Worm (Caenorhabditis elegans) whole organism, late embryonic: ENCODE results near the gene ZK829.3.

Experiments
- fkh-10 ChIP-seq: fragments of 150-350 bp; optimal IDR thresholded peaks from 2 replicates; lab custom pipeline; 2014; ENCODE audit warnings: missing biosample characterization, missing genetic modification reagents, missing genetic modification characterization
- nfya-1 ChIP-seq: sonication (generic microtip); optimal IDR thresholded peaks from 2 replicates; lab custom pipeline; 2017; ENCODE audit warnings: missing genetic modification characterization, mild to moderate bottlenecking, missing compliant biosample characterization, antibody characterized with exemption, moderate library complexity

- no peak for TF ChIP-seq nfya-1 (tag; lab: Kevin White, UChicago)
- TF ChIP-seq fkh-10 (GFP tag; lab: Kevin White, UChicago), result no peak
These were observed at the start of gene ZK829.3 for ce11 chrIV:11945621-11946020.
